Fruit fly (Drosophila melanogaster): Measurements from ENCODE around the gene Spag1.

Gene Spag1

DNA sequence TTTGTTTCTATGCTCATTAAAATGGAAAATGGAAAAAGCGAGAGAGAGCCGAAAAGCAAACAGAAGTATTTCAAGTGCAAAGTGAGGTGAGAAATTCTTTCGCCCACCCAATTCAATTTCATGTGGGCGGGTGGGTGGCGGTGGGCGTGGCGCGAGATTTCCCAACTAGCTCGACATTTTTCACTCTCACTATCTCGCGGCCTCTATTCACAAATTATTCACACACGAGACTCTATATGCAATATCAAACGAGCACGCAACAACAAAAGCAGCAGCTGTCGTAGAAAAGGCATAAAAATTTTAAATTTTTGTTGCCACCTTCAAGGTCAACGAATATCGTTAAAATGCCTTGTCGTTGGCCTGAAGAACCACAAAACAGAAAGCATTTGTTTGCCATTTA lies 28.8 kb upstream of the Spag1 start (continued):
- TF ChIP-seq chinmo (GFP tag; IDR thresholded peaks at IDR 0.05; ENCODE audit: partially characterized antibody) (peak; percentile 77; the same call in 1 of the 4 replicates), vvl (GFP tag; IDR thresholded peaks at IDR 0.05) (0 out of 2 replicates have a peak, but pooled peaks have one; percentile 32), gem (tag; optimal IDR thresholded peaks at IDR 0.05) (no peak), Usf (GFP tag; optimal IDR thresholded peaks at IDR 0.05) (no peak), Drgx (GFP tag; IDR thresholded peaks at IDR 0.05) (no peak), zen (tag; optimal IDR thresholded peaks at IDR 0.05) (no peak), BEAF-32 (GFP tag; optimal IDR thresholded peaks at IDR 0.05) (no peak), D19B (GFP tag; optimal IDR thresholded peaks at IDR 0.05) (no peak), CG6654 (GFP tag; optimal IDR thresholded peaks at IDR 0.05) (no peak), Hr3 (GFP tag; optimal IDR thresholded peaks at IDR 0.05) (no peak), hb (GFP tag; IDR thresholded peaks at IDR 0.05; ENCODE audit: partially characterized antibody) (no peak), crp (GFP tag; optimal IDR thresholded peaks at IDR 0.05) (no peak), vnd (GFP tag; IDR thresholded peaks at IDR 0.05; ENCODE audit: partially characterized antibody) (no peak), hkb (optimal IDR thresholded peaks at IDR 0.05) (no peak), hkb (GFP tag; IDR thresholded peaks at IDR 0.05) (no peak), CG3995 (GFP tag; optimal IDR thresholded peaks at IDR 0.05) (no peak), CG14965 (GFP tag; optimal IDR thresholded peaks at IDR 0.05; ENCODE audit: borderline replicate concordance) (no peak)

DNA sequence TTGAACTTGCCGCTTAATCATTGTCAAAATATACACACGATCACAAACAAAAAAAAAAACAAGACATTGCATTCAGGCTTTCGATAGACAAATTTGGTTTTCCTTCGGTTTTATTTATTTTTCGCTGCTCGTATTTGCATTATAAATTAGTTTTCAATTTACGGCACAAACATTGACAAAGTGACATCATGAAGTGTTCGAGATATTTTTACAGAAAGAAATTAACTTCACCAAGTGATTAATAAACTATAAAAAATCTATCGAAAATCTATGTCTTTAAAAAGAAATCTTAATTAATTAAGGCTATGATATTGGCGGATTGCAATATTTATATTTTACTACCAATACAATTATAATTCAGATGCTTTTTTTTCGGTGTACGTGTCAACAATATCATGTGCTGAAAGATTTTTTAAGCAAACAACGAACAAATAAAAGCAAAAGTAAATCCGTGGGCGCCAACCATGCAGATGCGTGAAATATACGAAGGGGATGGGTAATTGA lies 23.7 kb upstream of the Spag1 start:
- TF ChIP-seq dpn (GFP tag; optimal IDR thresholded peaks at IDR 0.05) (peak in 1 of 2 experiments; percentile 2), nom (GFP tag; optimal IDR thresholded peaks at IDR 0.05) (no peak), CG33557 (GFP tag; optimal IDR thresholded peaks at IDR 0.05) (peak; percentile 22), btn (GFP tag; optimal IDR thresholded peaks at IDR 0.05) (no peak), Hand (GFP tag; optimal IDR thresholded peaks at IDR 0.05) (no peak), dmrt11E (tag; optimal IDR thresholded peaks at IDR 0.05) (peak; percentile 29), CG17359 (tag; optimal IDR thresholded peaks at IDR 0.05) (peak; percentile 57), gcm (GFP tag; optimal IDR thresholded peaks at IDR 0.05) (peak; percentile 40), CG2116 (GFP tag; optimal IDR thresholded peaks at IDR 0.05) (no peak), mam (GFP tag; optimal IDR thresholded peaks at IDR 0.05) (peak; percentile 31), onecut (GFP tag; IDR thresholded peaks at IDR 0.05) (0 out of 2 replicates have a peak, but pooled peaks have one; percentile 33), HLH3B (GFP tag; IDR thresholded peaks at IDR 0.05) (peak; percentile 28; the same call in 1 of the 2 replicates), so (GFP tag; IDR thresholded peaks at IDR 0.05) (no peak), Hmr (GFP tag; optimal IDR thresholded peaks at IDR 0.05) (peak; percentile 61), Vsx1 (GFP tag; optimal IDR thresholded peaks at IDR 0.05) (peak; percentile 66), tgo (GFP tag; IDR thresholded peaks at IDR 0.05) (peak; percentile 36; the same call in 2 of the 3 replicates), CG9817 (tag; optimal IDR thresholded peaks at IDR 0.05) (peak; percentile 27), abd-A (tag; optimal IDR thresholded peaks at IDR 0.05) (no peak), Ssrp (tag; optimal IDR thresholded peaks at IDR 0.05) (no peak), pnt (GFP tag; optimal IDR thresholded peaks at IDR 0.05) (peak; percentile 26), sr (GFP tag; IDR thresholded peaks at IDR 0.05) (peak; percentile 51; the same call in 2 of the 3 replicates), CG9932 (GFP tag; IDR thresholded peaks at IDR 0.05) (no peak), BtbVII (GFP tag; optimal IDR thresholded peaks at IDR 0.05) (peak; percentile 77), Sox100B (GFP tag; optimal IDR thresholded peaks at IDR 0.05) (peak; percentile 80), Nf-YA (GFP tag; IDR thresholded peaks at IDR 0.05) (no peak), bigmax (GFP tag; optimal IDR thresholded peaks at IDR 0.05) (peak; percentile 15), CG11504 (tag; optimal IDR thresholded peaks at IDR 0.05) (peak; percentile 75), CG12236 (GFP tag; optimal IDR thresholded peaks at IDR 0.05) (no peak), Ets97D (GFP tag; optimal IDR thresholded peaks at IDR 0.05) (peak; percentile 41), CG10267 (tag; optimal IDR thresholded peaks at IDR 0.05) (peak; percentile 47), Asciz (GFP tag; optimal IDR thresholded peaks at IDR 0.05) (peak; percentile 75), CG9727 (GFP tag; optimal IDR thresholded peaks at IDR 0.05) (peak; percentile 69)
